Fruit fly (Drosophila melanogaster) whole organism, embryonic: ENCODE results near the gene eIF3d1.

Source experiments
- BEAF-32 ChIP-seq: fragments of 200-800 bp; sonication (Bioruptor generic); optimal IDR thresholded peaks from 3 replicates; lab custom pipeline; 2017; ENCODE audit warnings: missing biosample characterization, missing genetic modification characterization, mild to moderate bottlenecking, moderate library complexity, missing genetic modification reagents
- CG10147 ChIP-seq: fragments of 200-800 bp; sonication (Bioruptor generic); optimal IDR thresholded peaks from 2 replicates; lab custom pipeline; 2019; ENCODE audit warnings: missing biosample characterization, mild to moderate bottlenecking, missing genetic modification characterization, moderate library complexity
- CG10565 ChIP-seq: fragments of 200-800 bp; sonication (Bioruptor generic); optimal IDR thresholded peaks from 3 replicates; lab custom pipeline; 2016; ENCODE audit warnings: missing biosample characterization, mild to moderate bottlenecking, missing genetic modification characterization
- CG11560 ChIP-seq: fragments of 200-800 bp; sonication (Bioruptor generic); IDR thresholded peaks from 3 replicates; pipeline ENCODE4 v1.3.6; 2022; ENCODE audit warnings: missing biosample characterization, missing genetic modification characterization
- CG11723 ChIP-seq: fragments of 200-800 bp; sonication (Bioruptor generic); optimal IDR thresholded peaks from 2 replicates; lab custom pipeline; 2017; ENCODE audit warnings: missing biosample characterization, mild to moderate bottlenecking, missing genetic modification characterization
- CG1233 ChIP-seq: fragments of 200-800 bp; sonication (Bioruptor generic); optimal IDR thresholded peaks from 4 replicates; lab custom pipeline; 2018; ENCODE audit warnings: missing biosample characterization, mild to moderate bottlenecking, missing genetic modification characterization
- CG12659 ChIP-seq: fragments of 200-800 bp; sonication (Bioruptor generic); optimal IDR thresholded peaks from 3 replicates; lab custom pipeline; 2017; ENCODE audit warnings: mild to moderate bottlenecking, missing biosample characterization, missing genetic modification reagents, missing genetic modification characterization
- CG12769 ChIP-seq: fragments of 200-800 bp; sonication (Bioruptor generic); optimal IDR thresholded peaks from 2 replicates; lab custom pipeline; 2019; ENCODE audit warnings: missing biosample characterization, mild to moderate bottlenecking, missing genetic modification characterization, moderate library complexity
- CG12942 ChIP-seq: fragments of 200-800 bp; sonication (Bioruptor generic); optimal IDR thresholded peaks from 3 replicates; lab custom pipeline; 2016; ENCODE audit warnings: missing biosample characterization, missing genetic modification characterization
- CG13424 ChIP-seq: fragments of 200-800 bp; sonication (Bioruptor generic); optimal IDR thresholded peaks from 2 replicates; lab custom pipeline; 2019; ENCODE audit warnings: missing biosample characterization, mild to moderate bottlenecking, missing genetic modification characterization, moderate library complexity
- CG17829 ChIP-seq: fragments of 200-800 bp; optimal IDR thresholded peaks from 2 replicates; lab custom pipeline; 2019; ENCODE audit warnings: missing biosample characterization, mild to moderate bottlenecking, missing genetic modification characterization, moderate library complexity
- CG31388 ChIP-seq: fragments of 200-800 bp; sonication (Bioruptor generic); optimal IDR thresholded peaks from 2 replicates; lab custom pipeline; 2016; ENCODE audit warnings: missing biosample characterization, missing genetic modification characterization
- CG32532 ChIP-seq: fragments of 200-800 bp; sonication (Bioruptor generic); IDR thresholded peaks from 2 replicates; pipeline ENCODE4 v1.3.6; 2022; ENCODE audit warnings: missing biosample characterization, missing genetic modification characterization
- CG34224 ChIP-seq: fragments of 200-800 bp; sonication (Bioruptor generic); IDR thresholded peaks from 3 replicates; pipeline ENCODE4 v1.3.6; 2022; ENCODE audit warnings: missing biosample characterization, missing genetic modification characterization; ENCODE audit not compliant: partially characterized antibody
- CG4282 ChIP-seq: fragments of 200-800 bp; sonication (Bioruptor generic); optimal IDR thresholded peaks from 2 replicates; lab custom pipeline; 2016; ENCODE audit warnings: missing biosample characterization, missing genetic modification characterization
- CG4404 ChIP-seq: fragments of 200-800 bp; sonication (Bioruptor generic); IDR thresholded peaks from 2 replicates; pipeline ENCODE4 v1.3.6; 2022; ENCODE audit warnings: missing biosample characterization, missing genetic modification characterization
- CG4707 ChIP-seq: fragments of 200-800 bp; sonication (Bioruptor generic); optimal IDR thresholded peaks from 2 replicates; lab custom pipeline; 2018; ENCODE audit warnings: missing biosample characterization, mild to moderate bottlenecking, missing genetic modification characterization, moderate library complexity
- CG5953 ChIP-seq: fragments of 200-800 bp; sonication (Bioruptor generic); IDR thresholded peaks from 2 replicates; pipeline ENCODE4 v1.3.6; 2022; ENCODE audit warnings: missing biosample characterization, missing genetic modification characterization
- Chrac-16 ChIP-seq: fragments of 200-800 bp; sonication (Bioruptor generic); optimal IDR thresholded peaks from 3 replicates; lab custom pipeline; 2016; ENCODE audit warnings: missing biosample characterization, missing genetic modification characterization
- Deaf1 ChIP-seq: fragments of 200-800 bp; optimal IDR thresholded peaks from 3 replicates; lab custom pipeline; 2019; ENCODE audit warnings: missing biosample characterization, mild to moderate bottlenecking, missing genetic modification characterization, moderate library complexity
- Dip2 ChIP-seq: fragments of 200-800 bp; sonication (Bioruptor generic); IDR thresholded peaks from 2 replicates; pipeline ENCODE4 v1.3.6; 2022; ENCODE audit warnings: missing biosample characterization, missing genetic modification characterization
- Dll ChIP-seq: fragments of 200-800 bp; sonication (Bioruptor generic); IDR thresholded peaks from 4 replicates; pipeline ENCODE4 v1.3.6; 2022; ENCODE audit warnings: missing biosample characterization, missing genetic modification characterization; ENCODE audit not compliant: partially characterized antibody
- Doc2 ChIP-seq: fragments of 200-800 bp; sonication (Bioruptor generic); IDR thresholded peaks from 2 replicates; pipeline ENCODE4 v1.3.6; 2022; ENCODE audit warnings: missing biosample characterization, missing genetic modification characterization
- Doc3 ChIP-seq: fragments of 200-800 bp; sonication (Bioruptor generic); IDR thresholded peaks from 3 replicates; pipeline ENCODE4 v1.3.6; 2022; ENCODE audit warnings: missing biosample characterization, missing genetic modification characterization; ENCODE audit not compliant: partially characterized antibody
- Elba2 ChIP-seq: fragments of 200-800 bp; sonication (Bioruptor generic); optimal IDR thresholded peaks from 3 replicates; lab custom pipeline; 2016; ENCODE audit warnings: missing biosample characterization, missing genetic modification characterization
- Ets97D ChIP-seq: fragments of 200-800 bp; sonication (Bioruptor generic); optimal IDR thresholded peaks from 3 replicates; lab custom pipeline; 2016; ENCODE audit warnings: missing biosample characterization, missing genetic modification characterization
- HLH4C ChIP-seq: fragments of 200-800 bp; sonication (Bioruptor generic); IDR thresholded peaks from 3 replicates; pipeline ENCODE4 v1.3.6; 2022; ENCODE audit warnings: missing biosample characterization, missing genetic modification characterization; ENCODE audit not compliant: partially characterized antibody
- Lpt ChIP-seq: fragments of >200 bp; optimal IDR thresholded peaks from 2 replicates; lab custom pipeline; 2018; ENCODE audit warnings: missing biosample characterization, missing genetic modification characterization
- Myb ChIP-seq: fragments of 200-800 bp; sonication (Bioruptor generic); optimal IDR thresholded peaks from 2 replicates; lab custom pipeline; 2016; ENCODE audit warnings: missing biosample characterization, missing genetic modification characterization
- NC2α ChIP-seq: fragments of 200-800 bp; sonication (Bioruptor generic); optimal IDR thresholded peaks from 2 replicates; lab custom pipeline; 2016; ENCODE audit warnings: missing biosample characterization, missing genetic modification characterization
- TFAM ChIP-seq: fragments of 200-800 bp; sonication (Bioruptor generic); optimal IDR thresholded peaks from 2 replicates; lab custom pipeline; 2017; ENCODE audit warnings: missing biosample characterization, missing genetic modification characterization, inconsistent platforms
- Taf1 ChIP-seq: fragments of 200-800 bp; sonication (Bioruptor generic); IDR thresholded peaks from 2 replicates; pipeline ENCODE4 v1.3.6; 2022; ENCODE audit warnings: missing biosample characterization, missing genetic modification characterization
- amos ChIP-seq: fragments of 200-800 bp; sonication (Bioruptor generic); IDR thresholded peaks from 2 replicates; pipeline ENCODE4 v1.3.6; 2022; ENCODE audit warnings: missing biosample characterization, missing genetic modification characterization; ENCODE audit not compliant: partially characterized antibody
- ap ChIP-seq: fragments of 200-800 bp; sonication (Bioruptor generic); IDR thresholded peaks from 2 replicates; pipeline ENCODE4 v1.3.6; 2022; ENCODE audit warnings: missing biosample characterization, missing genetic modification characterization
- cato ChIP-seq: fragments of 200-800 bp; sonication (Bioruptor generic); optimal IDR thresholded peaks from 2 replicates; lab custom pipeline; 2016; ENCODE audit warnings: missing biosample characterization, missing genetic modification characterization, borderline replicate concordance
- chinmo ChIP-seq: fragments of 200-800 bp; sonication (Bioruptor generic); IDR thresholded peaks from 4 replicates; pipeline ENCODE4 v1.3.6; 2022; ENCODE audit warnings: missing biosample characterization, missing genetic modification characterization; ENCODE audit not compliant: partially characterized antibody
- corto ChIP-seq: fragments of 200-800 bp; sonication (Bioruptor generic); optimal IDR thresholded peaks from 2 replicates; lab custom pipeline; 2016; ENCODE audit warnings: missing biosample characterization, mild to moderate bottlenecking, missing genetic modification characterization, moderate library complexity
- fru ChIP-seq: fragments of >200 bp; optimal IDR thresholded peaks from 2 replicates; lab custom pipeline; 2017
- gcm ChIP-seq: fragments of 200-800 bp; sonication (Bioruptor generic); optimal IDR thresholded peaks from 2 replicates; lab custom pipeline; 2019; ENCODE audit warnings: missing biosample characterization, mild to moderate bottlenecking, missing genetic modification characterization, moderate library complexity
- hkb ChIP-seq, 2 experiments: fragments of 200-800 bp in 1 of 2; fragments of >200 bp in 1 of 2; sonication (Bioruptor generic) in 1 of 2; IDR thresholded peaks in 1 of 2; optimal IDR thresholded peaks in 1 of 2; 2 replicates each; pipeline versions ENCODE4 v1.3.6 to Lab custom; 2017 to 2022; ENCODE audit warnings: missing biosample characterization in 1 of 2, missing genetic modification characterization in 1 of 2
- jing ChIP-seq: fragments of 200-800 bp; sonication (Bioruptor generic); optimal IDR thresholded peaks from 2 replicates; lab custom pipeline; 2018; ENCODE audit warnings: missing biosample characterization, mild to moderate bottlenecking, missing genetic modification characterization
- jumu ChIP-seq: fragments of 200-800 bp; sonication (Bioruptor generic); optimal IDR thresholded peaks from 3 replicates; lab custom pipeline; 2016; ENCODE audit warnings: missing biosample characterization, missing genetic modification characterization
- klu ChIP-seq: fragments of 200-800 bp; sonication (Bioruptor generic); IDR thresholded peaks from 2 replicates; pipeline ENCODE4 v1.3.6; 2022; ENCODE audit warnings: missing biosample characterization, missing genetic modification characterization
- lab ChIP-seq: fragments of 200-800 bp; sonication (Bioruptor generic); optimal IDR thresholded peaks from 3 replicates; lab custom pipeline; 2017; ENCODE audit warnings: missing biosample characterization, missing genetic modification characterization, mild to moderate bottlenecking, moderate library complexity, missing genetic modification reagents
- luna ChIP-seq: fragments of 200-800 bp; sonication (Bioruptor generic); optimal IDR thresholded peaks from 2 replicates; lab custom pipeline; 2016; ENCODE audit warnings: missing biosample characterization, missing genetic modification characterization
- pan ChIP-seq, 4 experiments: fragments of >200 bp in 3 of 4; fragments of 200-800 bp in 1 of 4; sonication (Bioruptor generic) in 1 of 4; optimal IDR thresholded peaks in 3 of 4; IDR thresholded peaks in 1 of 4; 2 replicates each; pipeline versions ENCODE4 v1.3.6 to Lab custom; 2017 to 2022; ENCODE audit warnings: missing biosample characterization in 2 of 4, missing genetic modification characterization in 2 of 4, mixed read lengths in 1 of 4
- seq ChIP-seq: fragments of 200-800 bp; sonication (Bioruptor generic); IDR thresholded peaks from 2 replicates; pipeline ENCODE4 v1.3.6; 2022; ENCODE audit warnings: missing biosample characterization, missing genetic modification characterization
- ttk ChIP-seq: fragments of 200-800 bp; sonication (Bioruptor generic); IDR thresholded peaks from 2 replicates; pipeline ENCODE4 v2.1.2; 2022; ENCODE audit warnings: missing biosample characterization, missing genetic modification characterization
- unc-4 ChIP-seq: fragments of 200-800 bp; sonication (Bioruptor generic); IDR thresholded peaks from 2 replicates; pipeline ENCODE4 v1.3.6; 2022; ENCODE audit warnings: missing biosample characterization, missing genetic modification characterization; ENCODE audit not compliant: partially characterized antibody
- yki ChIP-seq: fragments of >200 bp; optimal IDR thresholded peaks from 3 replicates; lab custom pipeline; 2018

eIF3d1 gene

DNA sequence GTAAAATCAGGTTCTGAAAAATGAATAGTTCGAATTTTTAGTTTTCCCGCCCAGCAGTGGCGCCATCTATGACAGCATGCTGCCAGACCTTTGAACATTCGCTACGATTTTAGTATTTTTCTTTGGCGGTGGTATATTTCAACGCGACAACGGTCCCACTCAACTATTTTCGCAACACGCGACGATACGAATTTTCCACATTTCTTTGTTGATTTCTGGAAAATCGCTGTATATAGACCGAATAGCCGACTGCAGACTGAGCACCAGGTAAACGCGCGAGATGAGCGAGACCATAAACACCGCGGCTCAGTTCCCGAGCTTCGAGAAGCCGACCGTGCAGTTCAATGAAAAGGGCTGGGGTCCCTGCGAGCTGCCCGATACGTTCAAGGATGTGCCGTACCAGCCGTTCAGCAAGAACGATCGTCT, at the start of gene eIF3d1:
eIF3d1 (plus strand) TSS at position 129 of the 426 bp plus-strand sequence.
- TF ChIP-seq NC2α (no peak), Chrac-16 (GFP tag; lab: Kevin White, UChicago) (peak; percentile 20), CG4282 (GFP tag; lab: Kevin White, UChicago) (no peak), CG12659 (GFP tag; lab: Kevin White, UChicago) (peak; percentile 29), unc-4 (GFP tag; lab: Robert Waterston, UW) (no peak), Deaf1 (no peak), hkb (optimal IDR thresholded peaks at IDR 0.05; lab: Kevin White, UChicago) (no peak), hkb (GFP tag; IDR thresholded peaks at IDR 0.05; lab: Robert Waterston, UW) (no peak), CG4707 (GFP tag; lab: Kevin White, UChicago) (no peak), luna (no peak), CG34224 (no peak), yki (no peak), lab (GFP tag; lab: Kevin White, UChicago) (no peak), gcm (no peak), pan (optimal IDR thresholded peaks at IDR 0.05; lab: Kevin White, UChicago) (no peak), pan (GFP tag; optimal IDR thresholded peaks at IDR 0.05 in 1 of 2, IDR thresholded peaks at IDR 0.05 in 1 of 2) (no peak), CG11723 (GFP tag; lab: Kevin White, UChicago) (no peak), TFAM (GFP tag; lab: Kevin White, UChicago) (no peak), CG4404 (no peak), klu (GFP tag; lab: Robert Waterston, UW) (no peak), Ets97D (GFP tag; lab: Kevin White, UChicago) (peak; percentile 77), Myb (GFP tag; lab: Kevin White, UChicago) (peak; percentile 50), ap (GFP tag; lab: Robert Waterston, UW) (no peak), CG11560 (tag; lab: Robert Waterston, UW) (peak; percentile 46; the same call in 1 of the 3 replicates), CG10565 (GFP tag; lab: Kevin White, UChicago) (no peak), Doc2 (GFP tag; lab: Robert Waterston, UW) (no peak), CG17829 (peak; percentile 26), jing (GFP tag; lab: Kevin White, UChicago) (no peak), seq (GFP tag; lab: Robert Waterston, UW) (no peak), jumu (no peak), Dll (GFP tag; lab: Robert Waterston, UW) (peak; percentile 29; the same call in 1 of the 4 replicates), CG32532 (GFP tag; lab: Robert Waterston, UW) (no peak), fru (lab: Kevin White, UChicago) (no peak), corto (GFP tag; lab: Kevin White, UChicago) (no peak), Lpt (GFP tag; lab: Kevin White, UChicago) (no peak), ttk (GFP tag; lab: Robert Waterston, UW) (no peak), CG31388 (no peak), CG1233 (no peak), CG13424 (tag; lab: Kevin White, UChicago) (no peak), CG5953 (GFP tag; lab: Robert Waterston, UW) (no peak), chinmo (GFP tag; lab: Robert Waterston, UW) (no peak), cato (GFP tag; lab: Kevin White, UChicago) (no peak), amos (GFP tag; lab: Robert Waterston, UW) (peak; percentile 49; the same call in 1 of the 2 replicates), CG10147 (no peak), Dip2 (GFP tag; lab: Robert Waterston, UW) (no peak), Elba2 (no peak), HLH4C (GFP tag; lab: Robert Waterston, UW) (no peak), CG12942 (GFP tag; lab: Kevin White, UChicago) (peak; percentile 3), BEAF-32 (peak; percentile 60), Taf1 (GFP tag; lab: Robert Waterston, UW) (no peak), CG12769 (tag; lab: Kevin White, UChicago) (no peak), Doc3 (GFP tag; lab: Robert Waterston, UW) (no peak)
